Worm (Caenorhabditis elegans) whole organism, dauer: ENCODE data around the gene C36C5.14.

Experiments used
- unc-62 ChIP-seq: sonication (generic microtip); optimal IDR thresholded peaks from 2 replicates; lab custom pipeline; 2017; ENCODE audit warnings: missing biosample characterization, missing genetic modification reagents, missing genetic modification characterization

C36C5.14 gene

DNA sequence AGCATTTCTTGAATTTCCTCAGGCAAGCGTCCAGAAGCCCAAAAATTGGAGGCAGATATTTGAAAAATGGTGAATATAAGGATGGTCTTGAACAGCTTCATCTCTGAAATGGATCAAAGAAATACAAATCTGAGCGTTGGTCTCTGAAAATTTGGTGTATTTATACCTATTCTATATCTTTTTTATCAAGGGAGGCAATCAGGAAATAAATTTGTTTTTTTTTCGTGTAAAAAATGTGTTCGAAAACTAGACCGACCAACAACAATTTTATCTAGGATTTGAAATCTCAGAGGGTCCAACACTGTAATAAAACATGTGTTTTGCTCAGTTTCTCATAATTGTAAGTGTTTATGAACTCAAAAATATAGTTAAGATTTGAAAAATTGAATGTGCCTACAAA is 43.6 kb downstream of the C36C5.14 start, which contains the start of gene srt-56:
srt-56 (minus strand) TSS at position 101 of the 400 bp plus-strand sequence.
- no peak for TF ChIP-seq unc-62 (GFP tag; lab: Kevin White, UChicago)

DNA sequence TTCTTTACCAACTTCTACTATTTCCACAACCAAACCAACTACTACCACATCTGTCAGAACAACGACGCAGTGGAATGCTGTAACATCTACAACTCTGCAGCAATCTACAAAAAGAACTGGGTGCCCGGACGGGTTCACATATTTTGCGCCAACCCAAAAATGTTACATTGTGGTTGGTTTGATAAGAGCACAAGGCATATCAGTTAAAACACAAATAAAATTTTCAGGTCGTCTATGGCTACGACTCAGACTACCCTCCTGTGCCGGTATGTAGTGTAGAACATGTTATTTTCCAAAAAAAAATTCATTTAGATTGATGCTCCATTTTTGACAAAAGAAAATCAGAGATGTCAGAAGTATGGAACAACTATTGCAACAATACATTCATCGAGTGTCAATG is 46.2 kb downstream of the C36C5.14 start:
- TF ChIP-seq unc-62 (GFP tag; lab: Kevin White, UChicago), result no peak

DNA sequence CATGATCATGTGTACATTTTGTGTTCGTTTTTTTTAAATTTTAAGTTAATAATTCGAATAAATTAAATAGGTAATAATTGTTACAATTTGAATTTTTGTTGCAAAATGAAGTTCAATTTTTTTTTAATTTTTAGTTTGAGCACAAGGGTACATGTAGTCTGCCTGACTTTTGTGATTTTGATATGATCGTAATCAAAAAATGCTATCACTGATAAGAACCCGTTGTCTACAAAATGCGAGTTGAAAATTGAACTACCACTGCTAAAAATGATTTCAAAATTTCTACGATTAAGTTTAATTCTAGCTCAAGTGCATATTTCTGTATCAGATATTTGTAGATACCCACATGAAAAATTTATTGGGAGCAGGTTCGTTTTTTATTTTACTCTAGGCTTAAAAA is 47.2 kb downstream of the C36C5.14 start, which contains the start of gene clec-210:
clec-210 (plus strand) TSS at position 211 of the 400 bp plus-strand sequence.
- no peak for TF ChIP-seq unc-62 (GFP tag; lab: Kevin White, UChicago)

DNA sequence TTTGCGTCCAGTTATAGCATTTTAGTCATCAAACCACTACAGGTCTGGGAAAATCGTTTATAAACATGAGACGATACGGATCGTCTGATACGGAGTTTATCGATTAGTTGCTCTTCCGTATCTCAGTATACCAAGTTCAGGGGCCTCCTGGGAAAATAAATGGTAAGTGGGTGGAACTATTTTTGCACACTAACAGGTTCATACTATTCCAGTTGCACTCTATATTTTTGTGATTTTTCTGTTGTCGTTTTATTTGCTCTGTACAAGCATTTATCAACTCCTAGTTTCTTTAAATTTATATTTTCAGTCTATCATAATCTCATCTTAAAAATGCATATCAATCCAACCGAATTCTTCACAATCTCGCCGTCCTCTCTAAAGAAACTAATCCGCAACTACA is 50.4 kb downstream of the C36C5.14 start, which contains the start of gene Y73C8C.3:
Y73C8C.3 (plus strand) TSS at position 301 of the 400 bp plus-strand sequence.
- no peak for TF ChIP-seq unc-62 (GFP tag; lab: Kevin White, UChicago)
